Worm (Caenorhabditis elegans): ENCODE data around the gene C31B8.12.
"Not testable (repeated sequence)": the region's sequence is repeated elsewhere in the genome, so short reads cannot be mapped to it uniquely, and the experiment has no call there.

Gene C31B8.12

DNA sequence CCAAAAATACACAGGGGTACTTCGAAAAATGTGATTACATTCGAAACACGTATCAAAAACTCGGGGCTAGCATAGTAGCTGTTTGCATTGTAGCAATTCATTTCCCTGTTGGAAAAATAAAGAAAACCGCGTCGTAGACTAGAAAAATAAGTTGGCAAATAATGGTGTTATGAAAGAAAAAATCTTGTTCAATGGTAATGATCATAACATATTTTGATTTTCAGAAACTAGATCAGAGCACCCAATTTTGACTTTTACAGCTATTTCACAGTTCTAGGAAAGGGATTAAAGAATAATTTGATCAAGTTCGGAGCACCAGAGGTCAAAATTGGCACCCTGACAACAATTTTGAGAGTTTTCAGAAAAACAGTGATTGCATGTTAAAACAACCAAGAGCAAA lies 27.9 kb upstream of the C31B8.12 start, which contains the start of gene srh-248:
Gene srh-248 (minus strand): TSS at position 101 of the 400 bp plus-strand sequence.
- TF ChIP-seq F13C5.2 (tag; optimal IDR thresholded peaks at IDR 0.05); tbx-37 (GFP tag; conservative IDR thresholded peaks at IDR 0.05); aly-1 (tag; optimal IDR thresholded peaks at IDR 0.05): not testable (repeated sequence)

- TF ChIP-seq B0310.2 (tag; optimal IDR thresholded peaks at IDR 0.05); scrt-1 (GFP tag; IDR thresholded peaks at IDR 0.05); hmg-4 (GFP tag; optimal IDR thresholded peaks at IDR 0.05): not testable (repeated sequence)
Measured at ce11 chrV:2952102-2952501, 24.6 kb upstream of the C31B8.12 start, which contains the start of gene srw-122. srw-122 (minus strand) TSS chrV:2952202.

- TF ChIP-seq ceh-36 (tag; optimal IDR thresholded peaks at IDR 0.05) (no peak), flt-1 (GFP tag; IDR thresholded peaks at IDR 0.05) (no peak), scrt-1 (GFP tag; IDR thresholded peaks at IDR 0.05) (no peak), B0310.2 (tag; optimal IDR thresholded peaks at IDR 0.05) (no peak), tbx-11 (GFP tag; IDR thresholded peaks at IDR 0.05) (no peak), aly-1 (tag; optimal IDR thresholded peaks at IDR 0.05) (no peak), ama-1 (optimal IDR thresholded peaks at IDR 0.05) (no peak), tra-4 (tag; optimal IDR thresholded peaks at IDR 0.05) (no peak), hmbx-1 (tag; optimal IDR thresholded peaks at IDR 0.05) (no peak), ceh-13 (GFP tag; optimal IDR thresholded peaks at IDR 0.05) (no peak), ets-7 (tag; optimal IDR thresholded peaks at IDR 0.05) (no peak), pes-1 (GFP tag; IDR thresholded peaks at IDR 0.05) (no peak), F13C5.2 (tag; optimal IDR thresholded peaks at IDR 0.05) (no peak), tbx-37 (GFP tag; conservative IDR thresholded peaks at IDR 0.05) (no peak), hnd-1 (tag; optimal IDR thresholded peaks at IDR 0.05) (no peak), sea-1 (GFP tag; conservative IDR thresholded peaks at IDR 0.05) (no peak), hmg-4 (GFP tag; optimal IDR thresholded peaks at IDR 0.05) (no peak)
Measured at ce11 chrV:2945602-2946001, 18.1 kb upstream of the C31B8.12 start, which contains the start of gene srh-87. srh-87 (minus strand) TSS chrV:2945702.

DNA sequence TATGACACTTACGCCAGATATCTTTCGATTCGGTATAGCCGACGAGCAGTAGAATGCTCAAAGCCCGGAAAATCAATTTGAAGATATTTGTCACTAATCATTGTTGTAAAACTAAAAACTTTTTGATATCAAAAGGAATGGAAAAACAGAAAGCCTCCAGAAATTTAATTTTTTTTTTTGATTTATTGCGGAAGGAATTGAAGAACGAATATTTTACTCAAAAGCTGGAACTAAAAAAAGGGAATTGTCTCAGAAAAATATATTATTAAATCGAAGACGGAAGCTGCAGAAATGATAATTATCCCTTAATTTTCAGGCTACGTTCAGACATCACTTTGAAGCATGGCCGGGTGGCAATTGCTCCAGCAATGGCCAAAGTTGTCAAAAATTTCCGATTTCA lies 16.4 kb upstream of the C31B8.12 start, which contains the start of gene srw-137:
Gene srw-137 (minus strand): TSS at position 101 of the 400 bp plus-strand sequence.
- no peak for TF ChIP-seq ceh-13 (GFP tag; optimal IDR thresholded peaks at IDR 0.05)
- TF ChIP-seq hmg-4 (GFP tag; optimal IDR thresholded peaks at IDR 0.05), result no peak

DNA sequence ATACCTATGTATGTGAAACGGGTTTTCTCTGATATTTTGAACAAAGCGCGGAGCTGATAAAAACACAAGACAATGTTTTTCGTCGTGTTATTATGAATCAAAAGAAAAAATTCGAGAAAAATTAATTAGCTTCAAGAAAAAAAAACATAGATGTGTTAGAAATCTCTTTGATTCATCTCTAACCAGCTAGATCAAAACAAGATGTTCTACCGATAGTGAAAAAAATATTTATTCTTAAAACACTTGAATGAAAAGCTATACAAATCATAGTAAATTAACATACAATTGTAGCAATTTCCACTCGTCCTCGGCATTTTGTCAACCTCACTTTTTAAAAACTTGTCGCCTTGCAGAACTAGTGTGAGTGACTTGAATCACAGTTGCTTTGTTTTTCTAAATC lies 14.8 kb upstream of the C31B8.12 start:
- no peak for TF ChIP-seq hnd-1 (tag; optimal IDR thresholded peaks at IDR 0.05)
- TF ChIP-seq ceh-13 (GFP tag; optimal IDR thresholded peaks at IDR 0.05), result no peak
- no peak for TF ChIP-seq tra-4 (tag; optimal IDR thresholded peaks at IDR 0.05)
- TF ChIP-seq tbx-11 (GFP tag; IDR thresholded peaks at IDR 0.05), result no peak
- TF ChIP-seq pes-1 (GFP tag; IDR thresholded peaks at IDR 0.05), result no peak
- TF ChIP-seq F13C5.2 (tag; optimal IDR thresholded peaks at IDR 0.05), result no peak

- TF ChIP-seq F13C5.2 (tag; optimal IDR thresholded peaks at IDR 0.05), result no peak
- TF ChIP-seq ceh-13 (GFP tag; optimal IDR thresholded peaks at IDR 0.05), result no peak
- no peak for TF ChIP-seq flt-1 (GFP tag; IDR thresholded peaks at IDR 0.05)
- no peak for TF ChIP-seq ceh-36 (tag; optimal IDR thresholded peaks at IDR 0.05)
- TF ChIP-seq hnd-1 (tag; optimal IDR thresholded peaks at IDR 0.05), result no peak
- TF ChIP-seq ets-7 (tag; optimal IDR thresholded peaks at IDR 0.05), result no peak
- no peak for TF ChIP-seq hmg-4 (GFP tag; optimal IDR thresholded peaks at IDR 0.05)
- no peak for TF ChIP-seq aly-1 (tag; optimal IDR thresholded peaks at IDR 0.05)
- TF ChIP-seq B0310.2 (tag; optimal IDR thresholded peaks at IDR 0.05), result no peak
- TF ChIP-seq tbx-37 (GFP tag; conservative IDR thresholded peaks at IDR 0.05), result no peak
- TF ChIP-seq hmbx-1 (tag; optimal IDR thresholded peaks at IDR 0.05), result no peak
- TF ChIP-seq tra-4 (tag; optimal IDR thresholded peaks at IDR 0.05), result no peak
Measured at ce11 chrV:2941405-2941804, 14.0 kb upstream of the C31B8.12 start, which contains the start of gene srw-143. srw-143 (minus strand) TSS chrV:2941505.

DNA sequence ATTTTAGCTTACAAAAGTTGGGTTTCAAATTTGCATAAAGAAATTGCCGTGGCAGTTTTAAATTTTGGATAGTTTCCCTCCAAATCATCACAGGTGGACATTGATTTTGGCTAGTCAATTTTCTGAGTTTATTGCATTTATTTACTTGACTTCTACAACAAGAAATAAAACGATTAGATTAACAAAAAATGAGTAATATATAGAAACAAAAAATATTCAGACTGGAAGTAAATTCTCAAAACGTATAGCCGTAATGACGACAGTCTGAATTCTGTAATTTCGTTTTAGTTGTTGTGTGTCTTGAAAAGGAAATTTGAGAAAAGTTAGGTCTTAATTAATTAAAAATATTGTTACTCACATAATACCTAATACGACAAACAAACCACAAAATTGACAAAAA lies 11.0 kb upstream of the C31B8.12 start, which contains the start of gene srw-141:
Gene srw-141 (minus strand): TSS at position 101 of the 400 bp plus-strand sequence.
- TF ChIP-seq tbx-11 (GFP tag; IDR thresholded peaks at IDR 0.05) (no peak), tbx-37 (GFP tag; conservative IDR thresholded peaks at IDR 0.05) (no peak), F13C5.2 (tag; optimal IDR thresholded peaks at IDR 0.05) (no peak), hmg-4 (GFP tag; optimal IDR thresholded peaks at IDR 0.05) (no peak), tra-4 (tag; optimal IDR thresholded peaks at IDR 0.05) (no peak), pes-1 (GFP tag; IDR thresholded peaks at IDR 0.05) (no peak), B0310.2 (tag; optimal IDR thresholded peaks at IDR 0.05) (no peak), hmbx-1 (tag; optimal IDR thresholded peaks at IDR 0.05) (no peak), sea-1 (GFP tag; conservative IDR thresholded peaks at IDR 0.05) (no peak), flt-1 (GFP tag; IDR thresholded peaks at IDR 0.05) (no peak), aly-1 (tag; optimal IDR thresholded peaks at IDR 0.05) (no peak)

DNA sequence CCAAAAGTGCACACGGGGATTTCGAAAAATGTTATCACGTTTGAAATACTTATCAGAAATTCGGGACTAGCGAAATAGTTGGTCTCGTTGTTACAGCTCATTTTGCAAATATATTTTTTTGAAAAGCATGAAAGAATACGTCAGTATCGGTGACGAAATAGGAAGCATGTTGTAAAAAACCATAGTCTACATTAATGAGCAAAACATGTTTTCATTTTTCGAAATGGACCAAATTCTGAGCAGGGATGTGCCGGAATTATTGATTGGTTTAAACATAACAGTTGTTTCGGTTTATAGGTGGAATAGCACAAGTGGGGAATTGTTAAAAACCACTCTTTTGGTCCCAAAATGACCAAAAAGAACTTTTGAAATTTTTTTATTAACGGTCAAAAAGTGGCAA lies 6.6 kb upstream of the C31B8.12 start, which contains the start of gene srh-247:
Gene srh-247 (minus strand): TSS at position 101 of the 400 bp plus-strand sequence.
- TF ChIP-seq hmbx-1 (tag; optimal IDR thresholded peaks at IDR 0.05), result no peak
- TF ChIP-seq F13C5.2 (tag; optimal IDR thresholded peaks at IDR 0.05), result no peak
- no peak for TF ChIP-seq aly-1 (tag; optimal IDR thresholded peaks at IDR 0.05)

- TF ChIP-seq hmbx-1 (tag; optimal IDR thresholded peaks at IDR 0.05) (no peak), pes-1 (GFP tag; IDR thresholded peaks at IDR 0.05) (no peak), ceh-36 (tag; optimal IDR thresholded peaks at IDR 0.05) (no peak), tra-4 (tag; optimal IDR thresholded peaks at IDR 0.05) (no peak), B0310.2 (tag; optimal IDR thresholded peaks at IDR 0.05) (no peak), sea-1 (GFP tag; conservative IDR thresholded peaks at IDR 0.05) (no peak), aly-1 (tag; optimal IDR thresholded peaks at IDR 0.05) (no peak), hmg-4 (GFP tag; optimal IDR thresholded peaks at IDR 0.05) (no peak), tbx-37 (GFP tag; conservative IDR thresholded peaks at IDR 0.05) (no peak), flt-1 (GFP tag; IDR thresholded peaks at IDR 0.05) (no peak)
Measured at ce11 chrV:2931252-2931651, 3.8 kb upstream of the C31B8.12 start, which contains the start of gene C31B8.1. C31B8.1 (plus strand) TSS chrV:2931552.

Measured in whole organism, early embryonic.